Worm (Caenorhabditis elegans): ENCODE data around the gene F59E12.9.

DNA sequence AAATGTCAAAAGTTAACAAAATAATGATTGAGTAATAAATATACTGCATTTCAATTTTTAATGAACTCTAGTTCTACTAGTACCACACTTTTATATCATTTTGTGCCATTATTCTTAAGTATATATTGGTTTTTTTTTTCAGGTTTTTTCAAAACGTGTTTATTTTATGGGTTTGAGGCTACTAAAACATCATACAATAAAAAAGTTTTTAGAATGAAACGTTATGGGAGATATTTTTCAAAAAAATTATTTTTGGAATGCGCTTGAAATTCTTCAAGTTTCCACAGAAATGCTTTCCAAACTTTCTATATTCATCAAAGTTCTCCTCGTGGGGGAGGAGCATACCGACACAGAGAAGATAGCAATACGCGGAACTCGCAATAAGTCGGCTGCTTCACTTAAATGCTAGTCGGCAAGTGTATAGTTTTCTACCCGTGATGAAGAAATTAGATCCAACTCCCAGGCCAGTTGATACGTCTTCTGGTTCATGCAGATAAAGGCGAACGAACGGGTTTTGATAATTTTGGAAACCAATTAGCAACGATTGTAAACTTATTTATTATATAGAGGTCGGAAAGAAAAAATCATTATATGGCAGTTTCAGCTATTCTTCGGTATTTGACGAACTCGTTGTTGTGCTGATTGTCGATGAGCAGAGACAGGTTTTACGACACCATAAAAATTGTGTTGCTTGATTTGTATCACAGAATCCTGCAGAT, 47.4 kb downstream of the F59E12.9 start, which contains the start of gene C17G10.10:
- no peak for TF ChIP-seq elt-3 (tag; optimal IDR thresholded peaks at IDR 0.05)
- TF ChIP-seq alr-1 (tag; optimal IDR thresholded peaks at IDR 0.05) = no peak
- no peak for TF ChIP-seq elt-1 (tag; optimal IDR thresholded peaks at IDR 0.05)
- peak; percentile 58 for TF ChIP-seq F13H6.1 (tag; optimal IDR thresholded peaks at IDR 0.05)
- peak; percentile 91 for TF ChIP-seq sma-9 (GFP tag; optimal IDR thresholded peaks at IDR 0.05)
- TF ChIP-seq sma-9 (tag; optimal IDR thresholded peaks at IDR 0.05) = no peak
- TF ChIP-seq mab-5 (tag; optimal IDR thresholded peaks at IDR 0.05) = no peak
- TF ChIP-seq peb-1 (tag; optimal IDR thresholded peaks at IDR 0.05) = no peak
- no peak for TF ChIP-seq unc-62 (GFP tag; optimal IDR thresholded peaks at IDR 0.05)
